Fruit fly (Drosophila melanogaster) whole organism, prepupa: ENCODE measurements around the gene Cp16.

ENCODE experiments used
- Blimp-1 ChIP-seq: fragments of 200-800 bp; sonication (Bioruptor generic); optimal IDR thresholded peaks from 3 replicates; lab custom pipeline; 2017; ENCODE audit warnings: missing biosample characterization, missing genetic modification characterization, mild to moderate bottlenecking, moderate library complexity, missing genetic modification reagents
- CG10631 ChIP-seq: fragments of 200-800 bp; sonication (Bioruptor generic); optimal IDR thresholded peaks from 2 replicates; lab custom pipeline; 2016; ENCODE audit warnings: missing biosample characterization, missing genetic modification characterization
- CG10669 ChIP-seq: fragments of 200-800 bp; sonication (Bioruptor generic); optimal IDR thresholded peaks from 3 replicates; lab custom pipeline; 2018; ENCODE audit warnings: missing biosample characterization, mild to moderate bottlenecking, missing genetic modification characterization, moderate library complexity
- CG11294 ChIP-seq: fragments of 200-800 bp; sonication (Bioruptor generic); IDR thresholded peaks from 2 replicates; pipeline ENCODE4 v1.3.6; 2022; ENCODE audit warnings: missing biosample characterization, missing genetic modification characterization
- CG15336 ChIP-seq: fragments of 200-800 bp; sonication (Bioruptor generic); IDR thresholded peaks from 2 replicates; pipeline ENCODE4 v1.3.6; 2022; ENCODE audit warnings: missing biosample characterization, missing genetic modification characterization
- CG16779 ChIP-seq: fragments of 200-800 bp; sonication (Bioruptor generic); optimal IDR thresholded peaks from 3 replicates; lab custom pipeline; 2017; ENCODE audit warnings: missing biosample characterization, mild to moderate bottlenecking, missing genetic modification characterization
- CG3032 ChIP-seq: fragments of 200-800 bp; optimal IDR thresholded peaks from 2 replicates; lab custom pipeline; 2019; ENCODE audit warnings: missing biosample characterization, mild to moderate bottlenecking, missing genetic modification characterization, moderate library complexity
- CG32006 ChIP-seq: fragments of 200-800 bp; sonication (Bioruptor generic); optimal IDR thresholded peaks from 3 replicates; lab custom pipeline; 2017; ENCODE audit warnings: missing biosample characterization, mild to moderate bottlenecking, missing genetic modification characterization
- CG34406 ChIP-seq: fragments of 200-800 bp; sonication (Bioruptor generic); optimal IDR thresholded peaks from 3 replicates; lab custom pipeline; 2016; ENCODE audit warnings: missing biosample characterization, missing genetic modification characterization
- CG6163 ChIP-seq: fragments of 200-800 bp; sonication (Bioruptor generic); IDR thresholded peaks from 3 replicates; pipeline ENCODE4 v1.3.6; 2022; ENCODE audit warnings: missing biosample characterization, missing genetic modification characterization
- CG6276 ChIP-seq: fragments of 200-800 bp; sonication (Bioruptor generic); optimal IDR thresholded peaks from 2 replicates; lab custom pipeline; 2017; ENCODE audit warnings: missing biosample characterization, mild to moderate bottlenecking, missing genetic modification characterization
- CG6792 ChIP-seq: fragments of 200-800 bp; sonication (Bioruptor generic); optimal IDR thresholded peaks from 3 replicates; lab custom pipeline; 2016; ENCODE audit warnings: missing biosample characterization, missing genetic modification characterization
- CG6808 ChIP-seq: fragments of 200-800 bp; sonication (Bioruptor generic); optimal IDR thresholded peaks from 3 replicates; lab custom pipeline; 2017; ENCODE audit warnings: missing biosample characterization, missing genetic modification characterization, mild to moderate bottlenecking, moderate library complexity, missing genetic modification reagents
- CG8119 ChIP-seq: fragments of 200-800 bp; sonication (Bioruptor generic); IDR thresholded peaks from 3 replicates; pipeline ENCODE4 v1.3.6; 2022; ENCODE audit warnings: missing biosample characterization, missing genetic modification characterization
- CG8319 ChIP-seq: fragments of 200-800 bp; sonication (Bioruptor generic); optimal IDR thresholded peaks from 3 replicates; lab custom pipeline; 2016; ENCODE audit warnings: missing biosample characterization, missing genetic modification characterization
- CG9139 ChIP-seq: fragments of 200-800 bp; sonication (Bioruptor generic); optimal IDR thresholded peaks from 3 replicates; lab custom pipeline; 2017; ENCODE audit warnings: missing biosample characterization, mild to moderate bottlenecking, missing genetic modification characterization
- Eip78C ChIP-seq: fragments of 200-800 bp; sonication (Bioruptor generic); peaks from one replicate; lab custom pipeline; 2016; ENCODE audit warnings: missing biosample characterization, missing genetic modification characterization
- Ets21C ChIP-seq: fragments of 200-800 bp; sonication (Bioruptor generic); optimal IDR thresholded peaks from 3 replicates; lab custom pipeline; 2016; ENCODE audit warnings: missing biosample characterization, missing genetic modification characterization
- Ets96B ChIP-seq: fragments of 200-800 bp; optimal IDR thresholded peaks from 2 replicates; lab custom pipeline; 2019; ENCODE audit warnings: missing biosample characterization, mild to moderate bottlenecking, missing genetic modification characterization, moderate library complexity
- Hr38 ChIP-seq: sonication (Bioruptor generic); optimal IDR thresholded peaks from 2 replicates; lab custom pipeline; 2016; ENCODE audit warnings: missing biosample characterization, missing genetic modification characterization
- Hr4 ChIP-seq: fragments of 200-800 bp; sonication (Bioruptor generic); optimal IDR thresholded peaks from 3 replicates; lab custom pipeline; 2016; ENCODE audit warnings: missing biosample characterization, missing genetic modification characterization
- Lpt ChIP-seq: fragments of 200-800 bp; sonication (Bioruptor generic); optimal IDR thresholded peaks from 3 replicates; lab custom pipeline; 2016; ENCODE audit warnings: missing biosample characterization, missing genetic modification characterization
- Met ChIP-seq: fragments of 200-800 bp; sonication (Bioruptor generic); optimal IDR thresholded peaks from 3 replicates; lab custom pipeline; 2016; ENCODE audit warnings: missing biosample characterization, missing genetic modification characterization
- OdsH ChIP-seq: fragments of 200-800 bp; sonication (Bioruptor generic); optimal IDR thresholded peaks from 3 replicates; lab custom pipeline; 2016; ENCODE audit warnings: missing biosample characterization, missing genetic modification characterization
- Sox102F ChIP-seq: fragments of 200-800 bp; sonication (Bioruptor generic); optimal IDR thresholded peaks from 2 replicates; lab custom pipeline; 2016; ENCODE audit warnings: missing biosample characterization, mild to moderate bottlenecking, missing genetic modification characterization
- Sox14 ChIP-seq: fragments of 200-800 bp; sonication (Bioruptor generic); optimal IDR thresholded peaks from 3 replicates; lab custom pipeline; 2016; ENCODE audit warnings: missing biosample characterization, missing genetic modification characterization
- achi ChIP-seq: fragments of 200-800 bp; sonication (Bioruptor generic); optimal IDR thresholded peaks from 3 replicates; lab custom pipeline; 2016; ENCODE audit warnings: missing biosample characterization, missing genetic modification characterization
- dac ChIP-seq: fragments of 200-800 bp; sonication (Bioruptor generic); optimal IDR thresholded peaks from 2 replicates; lab custom pipeline; 2017; ENCODE audit warnings: missing biosample characterization, mild to moderate bottlenecking, missing genetic modification characterization
- eg ChIP-seq: fragments of 200-800 bp; sonication (Bioruptor generic); IDR thresholded peaks from 3 replicates; pipeline ENCODE4 v1.3.6; 2022; ENCODE audit warnings: missing biosample characterization, missing genetic modification characterization
- fd59A ChIP-seq: fragments of 200-800 bp; sonication (Bioruptor generic); optimal IDR thresholded peaks from 2 replicates; lab custom pipeline; 2017; ENCODE audit warnings: missing biosample characterization, mild to moderate bottlenecking, missing genetic modification characterization, missing genetic modification reagents
- fd85E ChIP-seq: fragments of 200-800 bp; sonication (Bioruptor generic); optimal IDR thresholded peaks from 3 replicates; lab custom pipeline; 2016; ENCODE audit warnings: missing biosample characterization, missing genetic modification characterization
- fkh ChIP-seq: fragments of 200-800 bp; sonication (Bioruptor generic); optimal IDR thresholded peaks from 3 replicates; lab custom pipeline; 2017; ENCODE audit warnings: missing biosample characterization, mild to moderate bottlenecking, missing genetic modification characterization, moderate library complexity
- salr ChIP-seq, 2 experiments: fragments of 200-800 bp; sonication (Bioruptor generic); optimal IDR thresholded peaks; 3 replicates each; lab custom pipeline; 2016 to 2018; ENCODE audit warnings: missing biosample characterization in 2 of 2, missing genetic modification characterization in 2 of 2, mild to moderate bottlenecking in 1 of 2
- ss ChIP-seq, 2 experiments: fragments of 200-800 bp; sonication (Bioruptor generic); optimal IDR thresholded peaks; 2 replicates in 1 of 2; 3 replicates in 1 of 2; lab custom pipeline; 2017 to 2018; ENCODE audit warnings: mild to moderate bottlenecking in 2 of 2, missing biosample characterization in 2 of 2, missing genetic modification characterization in 2 of 2, moderate library complexity in 1 of 2
- topi ChIP-seq: fragments of 200-800 bp; sonication (Bioruptor generic); optimal IDR thresholded peaks from 3 replicates; lab custom pipeline; 2016; ENCODE audit warnings: missing biosample characterization, missing genetic modification characterization

Gene Cp16

dm6 chr3L:8691891-8692874 lies 39.6 kb upstream of the Cp16 start (continued):
- TF ChIP-seq CG9139 (GFP tag; lab: Kevin White, UChicago) (peak; percentile 65), Met (GFP tag; lab: Kevin White, UChicago) (peak; percentile 47), achi (GFP tag; lab: Kevin White, UChicago) (peak; percentile 45), OdsH (GFP tag; lab: Kevin White, UChicago) (peak; percentile 41), CG16779 (tag; lab: Kevin White, UChicago) (peak; percentile 35), Blimp-1 (no peak), Lpt (peak; percentile 6), CG6792 (GFP tag; lab: Kevin White, UChicago) (peak; percentile 57), Sox14 (peak; percentile 8), CG6808 (GFP tag; lab: Kevin White, UChicago) (peak; percentile 64), CG32006 (GFP tag; lab: Kevin White, UChicago) (peak; percentile 81), CG34406 (GFP tag; lab: Kevin White, UChicago) (peak; percentile 73), ss (GFP tag; optimal IDR thresholded peaks at IDR 0.05; lab: Kevin White, UChicago) (peak; percentile 82 to 83)

dm6 chr3L:8693558-8694502 lies 37.9 kb upstream of the Cp16 start:
- TF ChIP-seq fd59A (GFP tag; lab: Kevin White, UChicago) (no peak), CG6276 (peak; percentile 85), fd85E (no peak), CG16779 (tag; lab: Kevin White, UChicago) (no peak), ss (GFP tag; optimal IDR thresholded peaks at IDR 0.05; lab: Kevin White, UChicago) (no peak), Hr38 (GFP tag; lab: Kevin White, UChicago) (no peak), CG32006 (GFP tag; lab: Kevin White, UChicago) (peak; percentile 39), CG11294 (no peak), Ets96B (tag; lab: Kevin White, UChicago) (no peak), Sox102F (no peak), CG6792 (GFP tag; lab: Kevin White, UChicago) (no peak), CG6808 (GFP tag; lab: Kevin White, UChicago) (no peak), CG10669 (GFP tag; lab: Kevin White, UChicago) (no peak), salr (GFP tag; optimal IDR thresholded peaks at IDR 0.05; lab: Kevin White, UChicago) (no peak), fkh (GFP tag; lab: Kevin White, UChicago) (peak; percentile 43), CG3032 (no peak), CG15336 (GFP tag; lab: Robert Waterston, UW) (peak; percentile 68), CG8119 (peak; percentile 72), Eip78C (GFP tag; lab: Kevin White, UChicago) (peak; percentile 50), CG34406 (GFP tag; lab: Kevin White, UChicago) (no peak), dac (GFP tag; lab: Kevin White, UChicago) (peak; percentile 33), eg (peak; percentile 71), CG8319 (GFP tag; lab: Kevin White, UChicago) (no peak), CG10631 (GFP tag; lab: Kevin White, UChicago) (no peak), Ets21C (no peak), Hr4 (GFP tag; lab: Kevin White, UChicago) (no peak), CG6163 (0 out of 3 replicates have a peak, but pooled peaks have one; percentile 32), topi (GFP tag; lab: Kevin White, UChicago) (no peak)
- TF ChIP-seq, all 60 proteins: peak for 9
